Worm (Caenorhabditis elegans) whole organism, L3 larva: ENCODE results near the gene spp-9.
A peak's percentile ranks its signal among the peaks of the same experiment; 100 is the strongest.

Experiments used
- ZK546.5 ChIP-seq: sonication (generic microtip); optimal IDR thresholded peaks from 2 replicates; lab custom pipeline; 2017; ENCODE audit warnings: missing biosample characterization, missing genetic modification characterization
- ceh-82 ChIP-seq: fragments of 150-350 bp; optimal IDR thresholded peaks from 2 replicates; lab custom pipeline; 2014; ENCODE audit warnings: missing biosample characterization, missing genetic modification characterization
- ceh-9 ChIP-seq: sonication (generic microtip); optimal IDR thresholded peaks from 2 replicates; lab custom pipeline; 2018; ENCODE audit warnings: missing biosample characterization, missing genetic modification characterization
- egl-27 ChIP-seq: sonication (generic microtip); optimal IDR thresholded peaks from 4 replicates; lab custom pipeline; 2017; ENCODE audit warnings: missing biosample characterization, missing genetic modification reagents, missing genetic modification characterization
- egl-5 ChIP-seq: fragments of 150-350 bp; optimal IDR thresholded peaks from 2 replicates; lab custom pipeline; 2017; ENCODE audit warnings: missing biosample characterization, missing genetic modification reagents, missing genetic modification characterization, inconsistent platforms
- elt-1 ChIP-seq: fragments of 150-350 bp; optimal IDR thresholded peaks from 2 replicates; lab custom pipeline; 2014; ENCODE audit warnings: missing biosample characterization, missing genetic modification characterization
- elt-2 ChIP-seq: sonication (generic microtip); optimal IDR thresholded peaks from 2 replicates; lab custom pipeline; 2016; ENCODE audit warnings: missing genetic modification reagents, mild to moderate bottlenecking, missing genetic modification characterization, missing compliant biosample characterization
- elt-3 ChIP-seq, 3 experiments: fragments of 150-350 bp in 1 of 3; sonication (generic microtip) in 2 of 3; optimal IDR thresholded peaks; 2 replicates in 2 of 3; 4 replicates in 1 of 3; lab custom pipeline; 2014 to 2017; ENCODE audit warnings: missing biosample characterization in 3 of 3, missing genetic modification characterization in 3 of 3
- eor-1 ChIP-seq, 2 experiments: fragments of 150-350 bp; optimal IDR thresholded peaks; 2 replicates each; lab custom pipeline; 2014 to 2018; ENCODE audit warnings: missing biosample characterization in 2 of 2, missing genetic modification characterization in 2 of 2
- fos-1 ChIP-seq: fragments of 150-350 bp; optimal IDR thresholded peaks from 2 replicates; lab custom pipeline; 2014; ENCODE audit warnings: missing biosample characterization, missing genetic modification characterization
- jun-1 ChIP-seq: fragments of 150-350 bp; optimal IDR thresholded peaks from 2 replicates; lab custom pipeline; 2014; ENCODE audit warnings: missing biosample characterization, missing genetic modification reagents, missing genetic modification characterization
- lin-15B ChIP-seq: fragments of 150-350 bp; optimal IDR thresholded peaks from 2 replicates; lab custom pipeline; 2014; ENCODE audit warnings: missing biosample characterization, missing genetic modification characterization
- lsy-12 ChIP-seq: sonication (generic microtip); optimal IDR thresholded peaks from 2 replicates; lab custom pipeline; 2016; ENCODE audit warnings: mild to moderate bottlenecking, missing genetic modification characterization, missing compliant biosample characterization
- mdl-1 ChIP-seq: fragments of 150-350 bp; optimal IDR thresholded peaks from 2 replicates; lab custom pipeline; 2014; ENCODE audit warnings: missing biosample characterization, missing genetic modification characterization
- nfya-1 ChIP-seq: sonication (generic microtip); optimal IDR thresholded peaks from 2 replicates; lab custom pipeline; 2017; ENCODE audit warnings: missing genetic modification characterization, mild to moderate bottlenecking, missing compliant biosample characterization, antibody characterized with exemption, moderate library complexity; ENCODE audit not compliant: insufficient read depth
- nhr-12 ChIP-seq: fragments of 150-350 bp; optimal IDR thresholded peaks from 2 replicates; lab custom pipeline; 2014; ENCODE audit warnings: missing biosample characterization, missing genetic modification characterization
- nhr-23 ChIP-seq: fragments of 150-350 bp; optimal IDR thresholded peaks from 2 replicates; lab custom pipeline; 2014; ENCODE audit warnings: missing biosample characterization, missing genetic modification reagents, missing genetic modification characterization
- nhr-25 ChIP-seq: sonication (generic microtip); optimal IDR thresholded peaks from 2 replicates; lab custom pipeline; 2017; ENCODE audit warnings: missing biosample characterization, missing genetic modification characterization
- nhr-43 ChIP-seq: sonication (generic microtip); optimal IDR thresholded peaks from 2 replicates; lab custom pipeline; 2016; ENCODE audit warnings: mild to moderate bottlenecking, missing genetic modification characterization, missing compliant biosample characterization; ENCODE audit not compliant: poor library complexity, severe bottlenecking
- nhr-76 ChIP-seq: fragments of 150-350 bp; sonication (generic microtip); optimal IDR thresholded peaks from 5 replicates; lab custom pipeline; 2014; ENCODE audit warnings: missing biosample characterization, missing genetic modification characterization
- nhr-77 ChIP-seq: fragments of 150-350 bp; optimal IDR thresholded peaks from 2 replicates; lab custom pipeline; 2014; ENCODE audit warnings: missing biosample characterization, missing genetic modification characterization
- pqm-1 ChIP-seq: fragments of 150-350 bp; optimal IDR thresholded peaks from 2 replicates; lab custom pipeline; 2017; ENCODE audit warnings: missing biosample characterization, missing genetic modification characterization, inconsistent platforms
- snpc-4 ChIP-seq: fragments of 150-350 bp; optimal IDR thresholded peaks from 2 replicates; lab custom pipeline; 2014; ENCODE audit warnings: missing biosample characterization, missing genetic modification characterization
- unc-39 ChIP-seq: sonication (generic microtip); optimal IDR thresholded peaks from 4 replicates; lab custom pipeline; 2017; ENCODE audit warnings: missing biosample characterization, missing genetic modification characterization
- zag-1 ChIP-seq: fragments of 150-350 bp; optimal IDR thresholded peaks from 2 replicates; lab custom pipeline; 2014; ENCODE audit warnings: missing biosample characterization, missing genetic modification characterization
- ztf-11 ChIP-seq: fragments of 150-350 bp; optimal IDR thresholded peaks from 2 replicates; lab custom pipeline; 2014; ENCODE audit warnings: missing biosample characterization, missing genetic modification characterization
- ztf-4 ChIP-seq: fragments of 150-350 bp; optimal IDR thresholded peaks from 2 replicates; lab custom pipeline; 2014; ENCODE audit warnings: missing biosample characterization, missing genetic modification characterization

spp-9 gene

DNA sequence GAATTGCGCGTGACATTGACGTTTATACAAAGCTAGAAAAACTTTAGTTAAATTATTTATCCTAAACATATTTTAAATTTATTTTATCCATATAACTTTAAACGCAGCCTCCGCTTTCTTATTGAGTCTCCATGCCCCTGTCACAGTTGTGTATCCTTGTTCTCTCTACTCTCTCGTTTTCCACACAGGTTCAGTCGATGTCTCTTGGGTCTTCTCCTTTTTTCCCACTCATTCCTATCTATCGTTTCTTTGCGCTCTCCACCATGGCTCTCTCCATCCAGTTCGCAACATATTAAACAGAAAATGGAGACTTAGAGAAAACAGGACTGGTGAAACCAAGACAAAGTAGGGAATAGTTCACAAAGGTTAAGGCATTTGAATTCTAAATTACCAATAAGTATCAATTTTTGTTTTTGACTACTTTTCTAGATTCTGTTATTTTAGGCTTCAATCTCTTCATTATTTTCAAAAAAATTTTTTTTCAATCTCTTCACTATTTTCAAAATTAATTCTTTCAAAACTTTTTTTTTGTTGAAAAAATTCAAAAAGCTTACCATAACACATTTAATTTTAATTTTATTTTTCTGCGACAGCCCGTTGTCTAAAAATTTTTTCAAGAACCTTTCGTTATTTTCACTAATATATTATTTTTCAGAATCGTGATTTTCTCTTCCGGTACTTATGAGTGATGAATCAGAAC is 34.6 kb downstream of the spp-9 start, which contains the start of gene sdc-2 (continued):
- TF ChIP-seq zag-1: no peak
- TF ChIP-seq pqm-1 (tag; lab: Kevin White, UChicago): peak; percentile 48
- TF ChIP-seq ztf-4 (tag; lab: Kevin White, UChicago): no peak
- no peak for TF ChIP-seq fos-1 (tag; lab: Kevin White, UChicago)
- no peak for TF ChIP-seq mdl-1 (tag; lab: Kevin White, UChicago)
- TF ChIP-seq elt-3 (tag; optimal IDR thresholded peaks at IDR 0.05; lab: Kevin White, UChicago): peak in 1 of 3 experiments; percentile 52
- no peak for TF ChIP-seq lsy-12 (tag; lab: Kevin White, UChicago)
- TF ChIP-seq elt-1 (tag; lab: Kevin White, UChicago): peak; percentile 2
- peak; percentile 68 for TF ChIP-seq elt-2 (tag; lab: Kevin White, UChicago)
- no peak for TF ChIP-seq nhr-12 (tag; lab: Kevin White, UChicago)
- TF ChIP-seq eor-1 (tag; optimal IDR thresholded peaks at IDR 0.05; lab: Kevin White, UChicago): no peak
- TF ChIP-seq jun-1 (tag; lab: Kevin White, UChicago): peak; percentile 84
- no peak for TF ChIP-seq snpc-4 (tag; lab: Kevin White, UChicago)
- TF ChIP-seq egl-5 (tag; lab: Kevin White, UChicago): peak; percentile 69
- TF ChIP-seq egl-27 (tag; lab: Kevin White, UChicago): peak; percentile 23

DNA sequence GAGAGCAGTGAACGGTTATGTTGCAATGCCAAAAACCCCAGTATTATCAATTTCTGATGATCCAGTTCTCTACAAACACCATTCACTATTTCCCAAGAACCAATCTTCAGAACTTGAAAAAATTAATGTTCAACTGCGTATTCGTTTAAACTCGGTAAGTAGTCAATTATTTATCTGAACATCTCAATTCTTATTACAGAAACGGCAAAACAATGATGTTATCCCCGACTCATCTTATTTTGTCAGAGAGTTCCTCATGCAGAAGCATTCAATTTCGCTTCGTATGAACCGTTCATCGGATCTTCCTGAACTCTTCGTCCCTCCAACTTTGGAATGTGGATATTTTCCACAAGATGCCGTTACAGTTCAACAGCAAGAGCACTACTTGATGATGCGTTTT is 36.1 kb downstream of the spp-9 start:
- no peak for TF ChIP-seq jun-1 (tag; lab: Kevin White, UChicago)
- no peak for TF ChIP-seq nhr-25
- TF ChIP-seq snpc-4 (tag; lab: Kevin White, UChicago): no peak
- TF ChIP-seq, all 47 proteins: peak for 0

DNA sequence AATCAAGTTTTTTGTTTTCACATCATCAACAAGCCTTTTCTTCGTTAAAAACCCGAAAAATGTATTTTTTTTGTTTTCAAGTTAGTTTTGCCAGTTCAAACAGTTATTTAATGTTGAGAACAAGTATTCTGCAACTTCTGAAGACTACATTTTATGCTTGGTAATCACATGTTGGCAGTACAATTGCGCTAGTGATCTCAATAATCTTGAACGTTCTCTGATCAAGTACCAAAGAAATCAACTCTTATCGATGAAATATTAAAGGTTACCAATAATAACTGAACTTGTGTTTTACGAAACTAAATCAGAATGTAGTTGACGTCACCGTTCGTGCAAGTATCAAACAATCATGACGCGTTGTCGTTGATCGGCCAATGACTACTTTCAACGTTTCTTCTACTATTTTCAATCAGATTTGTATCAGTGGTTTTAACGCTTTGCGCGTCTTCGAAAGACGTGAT is 46.0 kb downstream of the spp-9 start, which contains the start of gene C35C5.8:
Gene C35C5.8 (plus strand): TSS at position 51 of the 461 bp plus-strand sequence.
- TF ChIP-seq pqm-1 (tag; lab: Kevin White, UChicago) (peak; percentile 4), ZK546.5 (tag; lab: Kevin White, UChicago) (no peak), nhr-43 (peak; percentile 6)
- TF ChIP-seq, all 47 proteins: peak for 2

DNA sequence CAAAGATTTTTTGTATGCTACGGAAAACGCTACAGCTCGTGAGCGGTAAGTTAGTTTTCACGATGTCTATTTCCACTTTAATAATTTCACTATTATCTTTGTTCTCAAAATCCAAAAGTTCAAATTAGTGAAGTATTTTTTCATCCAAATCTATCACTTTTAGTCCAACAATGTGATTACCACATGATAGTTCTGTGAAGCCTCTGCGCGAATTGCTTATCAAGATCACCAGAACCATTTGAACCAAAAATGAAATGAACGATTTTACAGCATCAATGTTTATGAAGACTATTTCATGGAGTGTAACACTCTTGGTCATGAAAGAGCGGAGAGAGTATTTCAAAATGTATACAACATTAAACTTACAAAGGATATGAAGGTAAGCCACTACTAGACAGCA is 46.9 kb downstream of the spp-9 start:
- TF ChIP-seq nhr-43: peak; percentile 1
- no peak for TF ChIP-seq zag-1

DNA sequence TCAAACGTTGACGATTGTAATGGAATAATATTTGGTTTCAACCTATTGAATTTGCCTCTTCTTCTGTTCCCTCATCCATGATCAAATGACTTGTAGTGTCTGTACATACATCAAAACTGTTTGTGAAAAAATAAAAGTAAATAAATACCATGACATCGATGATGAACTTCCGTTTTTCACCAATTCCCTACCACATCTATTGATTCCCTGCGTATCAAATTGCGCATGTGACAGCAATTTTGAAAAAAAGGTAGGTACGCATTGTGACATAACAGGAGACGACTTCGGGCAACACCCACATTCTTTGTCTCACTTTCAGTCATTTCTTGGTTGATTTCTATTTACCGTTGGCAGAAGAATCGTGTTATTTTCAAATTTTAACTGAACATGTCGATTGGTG is 48.8 kb downstream of the spp-9 start, which contains the start of gene C35C5.9:
Gene C35C5.9 (plus strand): TSS at position 161 of the 400 bp plus-strand sequence.
- TF ChIP-seq nhr-23 (tag; lab: Kevin White, UChicago): peak; percentile 15
- peak; percentile 11 for TF ChIP-seq nhr-25
- TF ChIP-seq ceh-9 (tag; lab: Kevin White, UChicago): no peak

DNA sequence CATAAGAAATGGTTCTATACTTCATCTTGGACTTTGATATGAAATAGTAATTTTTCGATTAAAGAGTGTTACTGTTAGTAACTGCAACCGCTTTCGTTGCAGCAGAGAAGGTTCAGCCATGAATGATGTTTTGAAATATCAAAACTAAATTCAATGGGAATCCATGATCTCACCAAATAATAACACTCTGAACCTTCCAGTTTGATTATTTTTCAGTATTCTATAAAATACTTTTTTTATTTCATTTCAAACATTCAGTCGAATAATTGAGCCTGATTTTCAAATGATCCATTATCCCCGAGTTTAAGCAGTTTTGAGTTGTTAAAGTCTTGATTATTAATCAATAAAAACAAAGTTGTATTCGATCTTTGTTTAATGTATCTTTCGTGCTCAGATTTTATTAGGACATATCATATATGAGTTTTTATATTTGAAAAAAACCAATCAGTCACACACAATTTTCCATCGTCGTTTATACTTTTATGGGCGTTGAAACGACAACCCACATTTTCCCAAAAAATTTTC is 49.7 kb downstream of the spp-9 start, which contains the start of gene gcp-2.2:
Gene gcp-2.2 (plus strand): TSS at position 475 of the 525 bp plus-strand sequence.
- TF ChIP-seq fos-1 (tag; lab: Kevin White, UChicago) (no peak), ztf-11 (tag; lab: Kevin White, UChicago) (no peak), ztf-4 (tag; lab: Kevin White, UChicago) (no peak), elt-2 (tag; lab: Kevin White, UChicago) (no peak), nhr-77 (tag; lab: Kevin White, UChicago) (no peak), unc-39 (tag; lab: Kevin White, UChicago) (no peak), nhr-12 (tag; lab: Kevin White, UChicago) (no peak), egl-5 (tag; lab: Kevin White, UChicago) (no peak), lsy-12 (tag; lab: Kevin White, UChicago) (no peak), ceh-82 (no peak), zag-1 (no peak), lin-15B (tag; lab: Kevin White, UChicago) (no peak), nfya-1 (tag; lab: Kevin White, UChicago) (no peak), nhr-76 (no peak)
- TF ChIP-seq, all 47 proteins: peak for 0
